Worm (Caenorhabditis elegans) whole organism, late embryonic: Measurements from ENCODE around the gene Y57E12B.1.

Source experiments
- C08G9.2 ChIP-seq: sonication (generic microtip); optimal IDR thresholded peaks from 2 replicates; lab custom pipeline; 2016; ENCODE audit warnings: mild to moderate bottlenecking, missing genetic modification characterization, moderate library complexity, missing compliant biosample characterization
- C38D4.7 ChIP-seq: fragments of 200-800 bp; sonication (Bioruptor generic); optimal IDR thresholded peaks from 2 replicates; lab custom pipeline; 2018; ENCODE audit warnings: mild to moderate bottlenecking, missing genetic modification characterization, moderate library complexity, missing compliant biosample characterization
- F13H6.1 ChIP-seq: sonication (generic microtip); optimal IDR thresholded peaks from 2 replicates; lab custom pipeline; 2016; ENCODE audit warnings: missing genetic modification characterization, missing compliant biosample characterization
- K09A11.1 ChIP-seq: sonication (generic microtip); optimal IDR thresholded peaks from 2 replicates; lab custom pipeline; 2017; ENCODE audit warnings: antibody characterized with exemption, mild to moderate bottlenecking, missing genetic modification characterization, missing compliant biosample characterization; ENCODE audit not compliant: insufficient read depth
- Y22D7AL.16 ChIP-seq: sonication (generic microtip); optimal IDR thresholded peaks from 2 replicates; lab custom pipeline; 2016; ENCODE audit warnings: missing genetic modification characterization, missing compliant biosample characterization
- ahr-1 ChIP-seq: sonication (generic microtip); optimal IDR thresholded peaks from 2 replicates; lab custom pipeline; 2016; ENCODE audit warnings: missing genetic modification characterization, missing compliant biosample characterization
- ceh-14 ChIP-seq: sonication (generic microtip); optimal IDR thresholded peaks from 2 replicates; lab custom pipeline; 2016; ENCODE audit warnings: missing genotype, missing genetic modification characterization, missing compliant biosample characterization
- ceh-18 ChIP-seq: sonication (generic microtip); optimal IDR thresholded peaks from 2 replicates; lab custom pipeline; 2016; ENCODE audit warnings: missing genetic modification characterization, missing compliant biosample characterization
- ceh-19 ChIP-seq: fragments of 200-800 bp; sonication (Bioruptor generic); optimal IDR thresholded peaks from 2 replicates; lab custom pipeline; 2018; ENCODE audit warnings: mild to moderate bottlenecking, missing genetic modification characterization, missing compliant biosample characterization
- ceh-30 ChIP-seq: fragments of 150-350 bp; optimal IDR thresholded peaks from 2 replicates; lab custom pipeline; 2014; ENCODE audit warnings: missing biosample characterization, missing genetic modification characterization
- ceh-31 ChIP-seq: sonication (generic microtip); optimal IDR thresholded peaks from 2 replicates; lab custom pipeline; 2016; ENCODE audit warnings: missing genetic modification characterization, missing compliant biosample characterization
- che-1 ChIP-seq: sonication (generic microtip); optimal IDR thresholded peaks from 2 replicates; lab custom pipeline; 2016; ENCODE audit warnings: mild to moderate bottlenecking, missing genetic modification characterization, missing compliant biosample characterization
- dmd-4 ChIP-seq: sonication (generic microtip); optimal IDR thresholded peaks from 2 replicates; lab custom pipeline; 2016; ENCODE audit warnings: borderline replicate concordance, missing genetic modification characterization, missing compliant biosample characterization
- elt-2 ChIP-seq: sonication (generic microtip); optimal IDR thresholded peaks from 2 replicates; lab custom pipeline; 2016; ENCODE audit warnings: missing genetic modification reagents, missing genetic modification characterization, missing compliant biosample characterization
- fax-1 ChIP-seq: sonication (generic microtip); optimal IDR thresholded peaks from 2 replicates; lab custom pipeline; 2016; ENCODE audit warnings: missing genotype, missing genetic modification characterization, missing compliant biosample characterization
- fkh-10 ChIP-seq: fragments of 150-350 bp; optimal IDR thresholded peaks from 2 replicates; lab custom pipeline; 2014; ENCODE audit warnings: missing biosample characterization, missing genetic modification reagents, missing genetic modification characterization
- fkh-6 ChIP-seq: sonication (generic microtip); optimal IDR thresholded peaks from 2 replicates; lab custom pipeline; 2016; ENCODE audit warnings: missing genetic modification characterization, missing compliant biosample characterization
- gmeb-2 ChIP-seq: sonication (generic microtip); optimal IDR thresholded peaks from 2 replicates; lab custom pipeline; 2016; ENCODE audit warnings: missing genetic modification characterization, inconsistent platforms, missing compliant biosample characterization
- hlh-15 ChIP-seq: sonication (generic microtip); optimal IDR thresholded peaks from 2 replicates; lab custom pipeline; 2016; ENCODE audit warnings: missing genetic modification characterization, missing compliant biosample characterization
- hlh-6 ChIP-seq: sonication (generic microtip); optimal IDR thresholded peaks from 2 replicates; lab custom pipeline; 2016; ENCODE audit warnings: missing genotype, missing genetic modification characterization, missing compliant biosample characterization
- hlh-8 ChIP-seq: sonication (generic microtip); optimal IDR thresholded peaks from 2 replicates; lab custom pipeline; 2016; ENCODE audit warnings: missing genotype, missing genetic modification characterization, missing compliant biosample characterization
- madf-2 ChIP-seq: sonication (generic microtip); optimal IDR thresholded peaks from 2 replicates; lab custom pipeline; 2017; ENCODE audit warnings: missing genetic modification characterization, missing compliant biosample characterization
- odd-2 ChIP-seq: sonication (generic microtip); optimal IDR thresholded peaks from 2 replicates; lab custom pipeline; 2017; ENCODE audit warnings: antibody characterized with exemption, mild to moderate bottlenecking, missing genetic modification characterization, missing compliant biosample characterization
- pat-9 ChIP-seq: fragments of 200-800 bp; sonication (Bioruptor generic); optimal IDR thresholded peaks from 2 replicates; lab custom pipeline; 2018; ENCODE audit warnings: mild to moderate bottlenecking, missing genetic modification characterization, moderate library complexity, missing compliant biosample characterization
- pax-1 ChIP-seq: fragments of 150-350 bp; optimal IDR thresholded peaks from 2 replicates; lab custom pipeline; 2014; ENCODE audit warnings: missing biosample characterization, missing genetic modification characterization
- pqm-1 ChIP-seq: sonication (generic microtip); optimal IDR thresholded peaks from 2 replicates; lab custom pipeline; 2016; ENCODE audit warnings: missing genetic modification characterization, missing compliant biosample characterization
- pros-1 ChIP-seq: fragments of 150-350 bp; optimal IDR thresholded peaks from 2 replicates; lab custom pipeline; 2014; ENCODE audit warnings: missing biosample characterization, missing genetic modification reagents, missing genetic modification characterization
- rnt-1 ChIP-seq: sonication (generic microtip); optimal IDR thresholded peaks from 2 replicates; lab custom pipeline; 2016; ENCODE audit warnings: missing genetic modification characterization, missing compliant biosample characterization
- sox-2 ChIP-seq: fragments of 200-800 bp; sonication (Bioruptor generic); IDR thresholded peaks from 2 replicates; pipeline ENCODE4 v1.3.6; 2022; ENCODE audit warnings: missing genetic modification reagents, missing genetic modification characterization, missing compliant biosample characterization
- syd-9 ChIP-seq: sonication (generic microtip); optimal IDR thresholded peaks from 2 replicates; lab custom pipeline; 2016; ENCODE audit warnings: mild to moderate bottlenecking, missing genetic modification characterization, moderate library complexity, missing compliant biosample characterization
- tbx-2 ChIP-seq: sonication (generic microtip); optimal IDR thresholded peaks from 2 replicates; lab custom pipeline; 2016; ENCODE audit warnings: missing genetic modification characterization, missing compliant biosample characterization
- unc-3 ChIP-seq, 2 experiments: fragments of 200-800 bp in 1 of 2; sonication (Bioruptor generic) in 1 of 2; sonication (generic microtip) in 1 of 2; conservative IDR thresholded peaks in 1 of 2; optimal IDR thresholded peaks in 1 of 2; 2 replicates each; pipeline versions ENCODE4 v1.3.6 to Lab custom; 2016 to 2022; ENCODE audit warnings: missing compliant biosample characterization in 2 of 2, missing genetic modification characterization in 2 of 2, missing genetic modification reagents in 1 of 2
- unc-42 ChIP-seq: sonication (generic microtip); optimal IDR thresholded peaks from 2 replicates; lab custom pipeline; 2016; ENCODE audit warnings: missing genotype, missing genetic modification characterization, missing compliant biosample characterization
- unc-55 ChIP-seq: sonication (generic microtip); optimal IDR thresholded peaks from 2 replicates; lab custom pipeline; 2017; ENCODE audit warnings: missing biosample characterization, missing genetic modification reagents, missing genetic modification characterization
- ztf-16 ChIP-seq: sonication (generic microtip); optimal IDR thresholded peaks from 2 replicates; lab custom pipeline; 2017; ENCODE audit warnings: missing genetic modification characterization, missing compliant biosample characterization

The Y57E12B.1 gene

DNA sequence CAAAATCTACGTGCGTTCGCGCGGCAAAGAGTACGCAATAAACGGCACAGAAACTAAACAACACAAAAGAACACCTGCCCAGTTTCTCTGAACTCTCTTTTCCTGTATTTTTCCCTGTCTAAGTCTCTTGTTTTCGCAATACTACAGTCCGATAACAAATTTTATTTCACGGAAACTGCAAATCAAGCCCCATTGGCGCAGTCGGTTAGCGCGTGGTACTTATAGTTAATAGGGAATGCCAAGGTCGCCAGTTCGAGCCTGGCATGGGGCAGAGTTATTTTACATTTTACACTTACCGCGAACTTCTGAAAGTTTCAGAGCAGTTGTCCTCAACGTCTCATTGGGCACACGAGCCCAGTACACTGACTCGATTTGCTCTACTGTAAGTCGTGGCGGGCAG, 31.0 kb upstream of the Y57E12B.1 start:
- no peak for TF ChIP-seq ceh-19

DNA sequence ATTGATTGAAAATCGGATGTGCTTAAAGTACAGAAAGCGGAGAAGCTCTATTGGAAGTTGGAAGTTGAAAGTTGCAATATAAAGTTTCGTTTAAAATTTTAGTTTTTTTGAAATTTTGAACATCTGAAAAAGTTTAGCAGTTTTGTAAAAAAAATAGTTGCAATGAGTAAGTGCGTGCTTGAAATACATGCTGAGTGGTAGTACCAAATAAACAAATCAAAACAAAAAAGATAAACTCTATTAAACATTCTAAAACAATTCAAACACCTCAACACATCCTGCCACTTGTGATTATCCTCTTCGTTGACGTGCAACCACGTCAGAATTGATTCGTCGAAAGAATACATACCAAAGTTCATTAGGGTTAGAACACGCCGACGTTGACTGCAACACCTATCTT, 29.1 kb upstream of the Y57E12B.1 start:
- TF ChIP-seq pax-1 (no peak), unc-55 (no peak), madf-2 (tag; lab: Kevin White, UChicago) (no peak), ceh-19 (no peak), syd-9 (tag; lab: Kevin White, UChicago) (no peak), ztf-16 (tag; lab: Kevin White, UChicago) (no peak), sox-2 (no peak), fax-1 (tag; lab: Kevin White, UChicago) (no peak), pqm-1 (tag; lab: Kevin White, UChicago) (no peak)

DNA sequence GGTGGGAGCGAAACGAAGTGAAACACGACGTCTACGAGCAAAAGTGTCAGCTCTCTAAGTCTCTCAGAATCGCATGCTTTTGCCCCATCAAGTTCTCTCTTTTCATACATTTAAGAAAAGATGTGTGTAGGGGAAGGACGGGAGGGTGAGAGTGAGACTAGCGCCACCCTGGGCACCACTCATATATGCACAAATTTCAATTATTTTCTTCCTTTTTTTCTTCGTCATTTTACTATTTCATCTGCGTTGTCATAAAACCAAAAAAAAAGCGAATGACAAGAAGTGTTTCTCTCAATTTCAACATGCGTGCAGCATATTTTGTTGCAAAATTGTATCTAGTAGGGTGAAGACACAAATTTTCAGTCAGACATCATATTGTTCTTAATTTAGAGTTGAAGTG, 21.7 kb upstream of the Y57E12B.1 start:
- TF ChIP-seq fkh-6 (tag; lab: Kevin White, UChicago) (no peak), dmd-4 (no peak), elt-2 (no peak), pat-9 (no peak), syd-9 (tag; lab: Kevin White, UChicago) (no peak), unc-42 (tag; lab: Kevin White, UChicago) (no peak), C38D4.7 (GFP tag; lab: Kevin White, UChicago) (no peak), tbx-2 (tag; lab: Kevin White, UChicago) (no peak), ceh-14 (tag; lab: Kevin White, UChicago) (no peak), hlh-15 (tag; lab: Kevin White, UChicago) (no peak), C08G9.2 (no peak), odd-2 (tag; lab: Kevin White, UChicago) (no peak)
- TF ChIP-seq, all 69 proteins: peak for 0

DNA sequence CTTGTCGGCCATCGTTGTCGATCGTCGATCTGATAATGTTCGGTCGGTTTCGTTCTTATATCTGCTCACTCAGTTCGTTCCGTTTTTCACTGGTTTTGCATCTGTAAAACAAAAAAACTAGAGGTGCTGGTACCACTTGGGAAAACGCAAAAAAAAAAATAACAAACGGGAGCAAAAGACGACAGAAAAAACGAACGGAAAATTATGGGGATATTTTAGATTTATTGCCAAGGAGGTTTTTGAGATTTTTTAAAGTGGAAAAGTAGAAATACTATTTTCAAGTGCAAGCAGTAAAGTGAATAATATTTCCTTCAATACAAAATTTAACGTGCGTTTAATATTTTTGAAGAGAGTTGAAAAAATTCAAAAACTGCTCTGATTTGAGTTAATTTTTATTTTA, 19.4 kb upstream of the Y57E12B.1 start, which contains the start of gene unc-68:
unc-68 (minus strand) TSS at position 101 of the 400 bp plus-strand sequence.
- TF ChIP-seq fkh-10 (GFP tag; lab: Kevin White, UChicago) (no peak), syd-9 (tag; lab: Kevin White, UChicago) (no peak), dmd-4 (no peak), pros-1 (tag; lab: Kevin White, UChicago) (no peak), hlh-6 (tag; lab: Kevin White, UChicago) (no peak), Y22D7AL.16 (no peak), ceh-31 (tag; lab: Kevin White, UChicago) (no peak), unc-3 (GFP tag; conservative IDR thresholded peaks at IDR 0.05; lab: Robert Waterston, UW) (no peak), unc-3 (tag; optimal IDR thresholded peaks at IDR 0.05; lab: Kevin White, UChicago) (no peak), ceh-14 (tag; lab: Kevin White, UChicago) (no peak), ceh-30 (tag; lab: Kevin White, UChicago) (no peak), hlh-15 (tag; lab: Kevin White, UChicago) (no peak), K09A11.1 (tag; lab: Kevin White, UChicago) (no peak), hlh-8 (tag; lab: Kevin White, UChicago) (no peak), gmeb-2 (tag; lab: Kevin White, UChicago) (no peak), che-1 (tag; lab: Kevin White, UChicago) (no peak), ahr-1 (tag; lab: Kevin White, UChicago) (no peak)

ce11 chrV:6930284-6930683, 18.0 kb upstream of the Y57E12B.1 start:
- TF ChIP-seq tbx-2 (tag; lab: Kevin White, UChicago), result no peak
- peak; percentile 27 for TF ChIP-seq pat-9
- peak; percentile 34 for TF ChIP-seq rnt-1 (tag; lab: Kevin White, UChicago)
- TF ChIP-seq unc-55, result peak; percentile 58
- no peak for TF ChIP-seq F13H6.1 (tag; lab: Kevin White, UChicago)
- peak; percentile 46 for TF ChIP-seq ceh-18 (tag; lab: Kevin White, UChicago)
